Fruit fly (Drosophila melanogaster): Measurements from ENCODE around the gene Cyp6a18.

DNA sequence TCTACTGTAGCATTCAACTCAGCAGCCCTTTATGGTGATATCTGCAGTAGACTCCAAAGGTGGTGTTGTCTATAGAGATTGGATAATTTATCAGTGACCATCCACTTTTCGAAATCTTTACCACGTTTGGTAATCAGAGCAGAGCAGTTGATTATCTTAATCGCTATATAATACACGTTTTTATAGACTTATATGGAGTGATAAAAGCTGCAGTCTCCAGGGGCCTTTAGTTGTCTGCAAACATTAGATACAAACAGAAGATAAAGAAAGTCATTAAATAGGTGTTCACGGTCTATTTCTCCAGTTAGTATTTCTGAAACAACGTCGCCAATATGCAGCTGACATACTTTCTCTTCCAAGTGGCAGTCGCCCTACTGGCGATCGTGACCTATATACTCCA, at the start of gene Cyp6a18:
- TF ChIP-seq CG8478 (optimal IDR thresholded peaks at IDR 0.05) (no peak), CTCF (optimal IDR thresholded peaks at IDR 0.05) (no peak)
